Worm (Caenorhabditis elegans): Measurements from ENCODE around the gene inx-11.
A peak's percentile ranks its signal among the peaks of the same experiment; 100 is the strongest.

DNA sequence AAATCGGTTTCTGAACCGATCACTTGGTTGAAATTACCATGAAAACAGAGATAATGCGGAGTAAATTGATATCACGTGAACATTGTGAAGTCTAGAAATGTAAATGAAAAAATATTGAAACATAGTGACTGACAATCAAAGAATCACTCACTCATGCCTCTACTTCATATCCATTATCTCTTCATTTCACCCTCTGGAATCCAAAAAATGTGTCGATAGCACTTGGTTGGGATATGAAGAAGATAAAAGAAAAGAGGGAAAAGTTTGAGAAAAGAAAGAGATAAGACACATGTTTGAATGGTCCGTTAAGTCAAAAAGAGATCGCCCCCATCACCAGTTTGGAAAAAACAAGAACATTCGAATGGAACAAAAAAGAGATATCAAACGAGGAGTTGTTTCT, 30.7 kb downstream of the inx-11 start:
- no peak for TF ChIP-seq nhr-77 (tag; optimal IDR thresholded peaks at IDR 0.05)
- peak; percentile 56 for TF ChIP-seq nhr-129 (tag; optimal IDR thresholded peaks at IDR 0.05)
- no peak for TF ChIP-seq unc-39 (tag; optimal IDR thresholded peaks at IDR 0.05)
- no peak for TF ChIP-seq mab-5 (tag; optimal IDR thresholded peaks at IDR 0.05)
- no peak for TF ChIP-seq ztf-4 (tag; optimal IDR thresholded peaks at IDR 0.05)
